Fruit fly (Drosophila melanogaster) whole organism, pupa: ENCODE results near the gene Proc.

Experiments
- CG14655 ChIP-seq: fragments of 200-800 bp; sonication (Bioruptor generic); optimal IDR thresholded peaks from 3 replicates; lab custom pipeline; 2017; ENCODE audit warnings: mild to moderate bottlenecking, missing biosample characterization, missing genetic modification reagents, missing genetic modification characterization
- CG15710 ChIP-seq: fragments of 200-800 bp; sonication (Bioruptor generic); optimal IDR thresholded peaks from 2 replicates; lab custom pipeline; 2018; ENCODE audit warnings: missing biosample characterization, mild to moderate bottlenecking, missing genetic modification characterization, moderate library complexity
- CG4496 ChIP-seq: fragments of 200-800 bp; sonication (Bioruptor generic); IDR thresholded peaks from 3 replicates; pipeline ENCODE4 v1.3.6; 2022; ENCODE audit warnings: missing biosample characterization, missing genetic modification characterization
- CG8159 ChIP-seq: fragments of 200-800 bp; sonication (Bioruptor generic); optimal IDR thresholded peaks from 3 replicates; lab custom pipeline; 2018; ENCODE audit warnings: missing biosample characterization, mild to moderate bottlenecking, missing genetic modification characterization, moderate library complexity
- EcR ChIP-seq: fragments of 200-800 bp; sonication (Bioruptor generic); optimal IDR thresholded peaks from 3 replicates; lab custom pipeline; 2019; ENCODE audit warnings: missing biosample characterization, missing genetic modification characterization, mild to moderate bottlenecking, moderate library complexity, missing genetic modification reagents
- Snoo ChIP-seq: fragments of 200-800 bp; sonication (Bioruptor generic); optimal IDR thresholded peaks from 3 replicates; lab custom pipeline; 2017; ENCODE audit warnings: missing biosample characterization, mild to moderate bottlenecking, missing genetic modification characterization, inconsistent platforms
- fd96Ca ChIP-seq: fragments of 200-800 bp; sonication (Bioruptor generic); IDR thresholded peaks from 3 replicates; pipeline ENCODE4 v1.3.6; 2022; ENCODE audit warnings: missing biosample characterization, missing genetic modification characterization

DNA sequence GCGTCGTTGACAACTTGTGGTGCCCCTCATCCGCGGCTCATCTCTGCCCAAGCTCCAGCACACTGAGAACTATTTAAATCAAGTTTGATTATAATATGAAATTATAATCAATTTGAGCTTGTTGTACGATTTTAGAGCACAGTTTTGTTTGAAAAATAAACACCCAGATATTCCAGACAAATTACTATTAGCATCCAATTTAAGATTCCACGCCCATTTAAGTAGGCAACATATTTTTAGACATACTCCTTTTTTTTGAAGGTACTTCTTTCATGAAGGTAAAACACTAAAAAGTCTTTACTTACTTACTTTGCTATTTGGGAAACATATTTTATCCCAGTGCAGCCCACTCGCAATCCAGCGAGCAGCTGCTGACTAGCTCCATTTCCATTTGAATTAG is 33.2 kb downstream of the Proc start:
- TF ChIP-seq CG4496 (GFP tag; lab: Robert Waterston, UW) (no peak), EcR (no peak), fd96Ca (no peak), CG14655 (GFP tag; lab: Kevin White, UChicago) (no peak), CG15710 (tag; lab: Kevin White, UChicago) (no peak), CG8159 (tag; lab: Kevin White, UChicago) (no peak), Snoo (tag; lab: Kevin White, UChicago) (no peak)
